Worm (Caenorhabditis elegans): ENCODE measurements around the gene C05C8.1.

The C05C8.1 gene

ce11 chrV:7239471-7239870 is at the start of gene C05C8.1:
Gene C05C8.1 (plus strand): TSS chrV:7239771.
- TF ChIP-seq ama-1 (optimal IDR thresholded peaks at IDR 0.05), result no peak
- TF ChIP-seq pag-3 (tag; optimal IDR thresholded peaks at IDR 0.05; ENCODE audit: borderline replicate concordance, insufficient read depth), result no peak
- no peak for TF ChIP-seq Y116A8C.19 (tag; optimal IDR thresholded peaks at IDR 0.05; ENCODE audit: borderline replicate concordance)
- TF ChIP-seq C04F5.9 (tag; optimal IDR thresholded peaks at IDR 0.05), result no peak
- no peak for TF ChIP-seq nhr-12 (tag; optimal IDR thresholded peaks at IDR 0.05)
- no peak for TF ChIP-seq tbx-2 (tag; optimal IDR thresholded peaks at IDR 0.05)
- no peak for TF ChIP-seq nhr-77 (tag; optimal IDR thresholded peaks at IDR 0.05)
- no peak for TF ChIP-seq ztf-11 (tag; optimal IDR thresholded peaks at IDR 0.05)
- no peak for TF ChIP-seq elt-3 (tag; optimal IDR thresholded peaks at IDR 0.05)
- TF ChIP-seq skn-1 (tag; optimal IDR thresholded peaks at IDR 0.05), result no peak
- TF ChIP-seq lin-15B (tag; optimal IDR thresholded peaks at IDR 0.05), result no peak
- TF ChIP-seq nhr-76 (tag; optimal IDR thresholded peaks at IDR 0.05), result no peak
- no peak for TF ChIP-seq nhr-19 (GFP tag; conservative IDR thresholded peaks at IDR 0.05)
- no peak for TF ChIP-seq nhr-84 (tag; optimal IDR thresholded peaks at IDR 0.05)
- TF ChIP-seq blmp-1 (tag; optimal IDR thresholded peaks at IDR 0.05), result no peak
- TF ChIP-seq nhr-28 (tag; optimal IDR thresholded peaks at IDR 0.05), result no peak
- TF ChIP-seq alr-1 (tag; optimal IDR thresholded peaks at IDR 0.05; ENCODE audit: borderline replicate concordance), result no peak

- TF ChIP-seq unc-62 (GFP tag; optimal IDR thresholded peaks at IDR 0.05) (no peak), alr-1 (tag; optimal IDR thresholded peaks at IDR 0.05; ENCODE audit: borderline replicate concordance) (no peak), C16A3.4 (tag; optimal IDR thresholded peaks at IDR 0.05) (no peak), skn-1 (tag; optimal IDR thresholded peaks at IDR 0.05) (no peak), unc-130 (tag; optimal IDR thresholded peaks at IDR 0.05) (no peak), nhr-84 (tag; optimal IDR thresholded peaks at IDR 0.05) (no peak), lin-14 (GFP tag; optimal IDR thresholded peaks at IDR 0.05) (no peak), ets-5 (GFP tag; IDR thresholded peaks at IDR 0.05) (no peak), dsc-1 (tag; optimal IDR thresholded peaks at IDR 0.05) (no peak), aly-2 (tag; optimal IDR thresholded peaks at IDR 0.05) (no peak), sptf-1 (tag; optimal IDR thresholded peaks at IDR 0.05) (no peak), pag-3 (tag; optimal IDR thresholded peaks at IDR 0.05; ENCODE audit: borderline replicate concordance, insufficient read depth) (no peak), nhr-76 (tag; optimal IDR thresholded peaks at IDR 0.05) (no peak), ceh-8 (GFP tag; optimal IDR thresholded peaks at IDR 0.05) (no peak), unc-30 (tag; optimal IDR thresholded peaks at IDR 0.05) (no peak), ama-1 (optimal IDR thresholded peaks at IDR 0.05) (no peak), hlh-4 (tag; optimal IDR thresholded peaks at IDR 0.05) (no peak)
Observed at ce11 chrV:7193562-7193961, 46.0 kb upstream of the C05C8.1 start, which contains the start of gene F09G2.8. Gene F09G2.8 (minus strand): TSS chrV:7193662.

DNA sequence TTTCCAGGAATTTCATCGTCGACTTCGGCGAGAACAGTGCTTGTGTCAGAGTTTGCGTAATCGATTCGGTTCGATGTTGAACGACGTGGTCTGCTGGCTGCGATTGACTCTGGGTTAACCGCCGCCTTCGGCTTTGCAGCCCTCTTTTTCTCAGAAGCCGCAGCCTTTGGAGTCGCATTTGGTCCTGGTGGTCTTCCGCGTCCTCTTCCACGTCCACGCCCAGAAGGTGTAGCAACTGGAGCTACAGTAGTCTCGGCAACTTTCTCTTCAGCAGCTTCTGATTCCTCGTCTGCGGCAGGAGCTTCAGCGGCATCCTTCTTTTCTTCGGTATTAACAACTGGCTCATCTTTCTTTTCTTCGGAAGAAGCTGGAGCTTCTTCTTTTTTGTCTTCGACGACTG is 44.8 kb upstream of the C05C8.1 start:
- TF ChIP-seq ceh-90 (tag; optimal IDR thresholded peaks at IDR 0.05) (no peak), efl-1 (optimal IDR thresholded peaks at IDR 0.05) (no peak), efl-1 (GFP tag; optimal IDR thresholded peaks at IDR 0.05 in 1 of 2) (no peak), ama-1 (optimal IDR thresholded peaks at IDR 0.05) (no peak), fos-1 (tag; optimal IDR thresholded peaks at IDR 0.05) (no peak), nhr-12 (tag; optimal IDR thresholded peaks at IDR 0.05) (no peak), ztf-4 (tag; optimal IDR thresholded peaks at IDR 0.05) (no peak), hlh-4 (tag; optimal IDR thresholded peaks at IDR 0.05) (no peak), ceh-63 (GFP tag; optimal IDR thresholded peaks at IDR 0.05) (no peak), lin-15B (tag; optimal IDR thresholded peaks at IDR 0.05) (no peak), unc-30 (tag; optimal IDR thresholded peaks at IDR 0.05) (no peak), lin-13 (GFP tag; optimal IDR thresholded peaks at IDR 0.05) (no peak), mdl-1 (tag; optimal IDR thresholded peaks at IDR 0.05) (no peak), jun-1 (tag; optimal IDR thresholded peaks at IDR 0.05) (no peak), aha-1 (tag; optimal IDR thresholded peaks at IDR 0.05) (no peak), nhr-237 (tag; optimal IDR thresholded peaks at IDR 0.05) (no peak), unc-62 (GFP tag; optimal IDR thresholded peaks at IDR 0.05) (no peak)

DNA sequence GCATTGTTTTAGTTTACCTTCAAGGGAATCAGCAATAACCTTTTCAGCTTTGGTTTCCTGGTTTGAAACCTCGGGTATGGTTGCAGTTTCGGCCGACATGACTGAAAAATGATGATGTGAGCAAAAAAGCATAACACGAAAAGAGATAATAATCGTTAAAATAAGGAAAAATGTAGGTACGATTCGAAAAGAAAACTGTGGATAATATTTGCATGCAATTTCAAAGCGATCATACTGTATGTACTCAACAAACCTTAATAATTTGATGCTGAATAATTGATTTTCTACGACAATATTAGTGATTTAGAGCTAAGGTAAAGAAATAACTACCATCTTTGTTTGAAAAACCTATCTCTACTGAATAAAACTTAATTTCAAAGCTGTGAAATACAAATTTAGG is 43.5 kb upstream of the C05C8.1 start, which contains the start of gene attf-2:
Gene attf-2, minus strand, starts transcription at position 101 of the 400 bp plus-strand sequence.
- TF ChIP-seq egl-13 (tag; optimal IDR thresholded peaks at IDR 0.05) (no peak), elt-2 (tag; optimal IDR thresholded peaks at IDR 0.05) (no peak), vab-15 (tag; optimal IDR thresholded peaks at IDR 0.05) (no peak), lsy-2 (tag; optimal IDR thresholded peaks at IDR 0.05) (no peak), ceh-90 (tag; optimal IDR thresholded peaks at IDR 0.05) (no peak), ceh-88 (GFP tag; IDR thresholded peaks at IDR 0.05) (no peak), jun-1 (tag; optimal IDR thresholded peaks at IDR 0.05) (no peak), C04F5.9 (tag; optimal IDR thresholded peaks at IDR 0.05) (no peak), efl-1 (optimal IDR thresholded peaks at IDR 0.05) (no peak), efl-1 (GFP tag; optimal IDR thresholded peaks at IDR 0.05 in 1 of 2) (no peak), C16A3.4 (tag; optimal IDR thresholded peaks at IDR 0.05) (no peak), zip-4 (GFP tag; optimal IDR thresholded peaks at IDR 0.05) (no peak), lin-35 (GFP tag; optimal IDR thresholded peaks at IDR 0.05) (no peak)

All from whole organism, L1 larva.